Fruit fly (Drosophila melanogaster) whole organism, prepupa: ENCODE data around the gene mTerf3.

Source experiments
- Blimp-1 ChIP-seq: fragments of 200-800 bp; sonication (Bioruptor generic); optimal IDR thresholded peaks from 3 replicates; lab custom pipeline; 2017; ENCODE audit warnings: missing biosample characterization, missing genetic modification characterization, mild to moderate bottlenecking, moderate library complexity, missing genetic modification reagents
- CG10631 ChIP-seq: fragments of 200-800 bp; sonication (Bioruptor generic); optimal IDR thresholded peaks from 2 replicates; lab custom pipeline; 2016; ENCODE audit warnings: missing biosample characterization, missing genetic modification characterization
- CG11294 ChIP-seq: fragments of 200-800 bp; sonication (Bioruptor generic); IDR thresholded peaks from 2 replicates; pipeline ENCODE4 v1.3.6; 2022; ENCODE audit warnings: missing biosample characterization, missing genetic modification characterization
- CG11762 ChIP-seq: fragments of 200-800 bp; sonication (Bioruptor generic); optimal IDR thresholded peaks from 3 replicates; lab custom pipeline; 2016; ENCODE audit warnings: missing biosample characterization, missing genetic modification characterization; ENCODE audit not compliant: insufficient read depth
- CG11902 ChIP-seq: fragments of 200-800 bp; sonication (Bioruptor generic); optimal IDR thresholded peaks from 3 replicates; lab custom pipeline; 2016; ENCODE audit warnings: missing biosample characterization, missing genetic modification characterization
- CG1621 ChIP-seq: fragments of 200-800 bp; sonication (Bioruptor generic); optimal IDR thresholded peaks from 3 replicates; lab custom pipeline; 2018; ENCODE audit warnings: missing biosample characterization, mild to moderate bottlenecking, missing genetic modification characterization
- CG16779 ChIP-seq: fragments of 200-800 bp; sonication (Bioruptor generic); optimal IDR thresholded peaks from 3 replicates; lab custom pipeline; 2017; ENCODE audit warnings: missing biosample characterization, mild to moderate bottlenecking, missing genetic modification characterization
- CG3032 ChIP-seq: fragments of 200-800 bp; optimal IDR thresholded peaks from 2 replicates; lab custom pipeline; 2019; ENCODE audit warnings: missing biosample characterization, mild to moderate bottlenecking, missing genetic modification characterization, moderate library complexity
- CG32006 ChIP-seq: fragments of 200-800 bp; sonication (Bioruptor generic); optimal IDR thresholded peaks from 3 replicates; lab custom pipeline; 2017; ENCODE audit warnings: missing biosample characterization, mild to moderate bottlenecking, missing genetic modification characterization
- CG34406 ChIP-seq: fragments of 200-800 bp; sonication (Bioruptor generic); optimal IDR thresholded peaks from 3 replicates; lab custom pipeline; 2016; ENCODE audit warnings: missing biosample characterization, missing genetic modification characterization
- CG3919 ChIP-seq: fragments of 200-800 bp; sonication (Bioruptor generic); optimal IDR thresholded peaks from 3 replicates; lab custom pipeline; 2016; ENCODE audit warnings: missing biosample characterization, missing genetic modification characterization
- CG4318 ChIP-seq: fragments of 200-800 bp; sonication (Bioruptor generic); optimal IDR thresholded peaks from 3 replicates; lab custom pipeline; 2017; ENCODE audit warnings: missing biosample characterization, mild to moderate bottlenecking, missing genetic modification characterization
- CG6163 ChIP-seq: fragments of 200-800 bp; sonication (Bioruptor generic); IDR thresholded peaks from 3 replicates; pipeline ENCODE4 v1.3.6; 2022; ENCODE audit warnings: missing biosample characterization, missing genetic modification characterization
- CG6276 ChIP-seq: fragments of 200-800 bp; sonication (Bioruptor generic); optimal IDR thresholded peaks from 2 replicates; lab custom pipeline; 2017; ENCODE audit warnings: missing biosample characterization, mild to moderate bottlenecking, missing genetic modification characterization
- CG6792 ChIP-seq: fragments of 200-800 bp; sonication (Bioruptor generic); optimal IDR thresholded peaks from 3 replicates; lab custom pipeline; 2016; ENCODE audit warnings: missing biosample characterization, missing genetic modification characterization
- CG7368 ChIP-seq: fragments of 200-800 bp; sonication (Bioruptor generic); optimal IDR thresholded peaks from 3 replicates; lab custom pipeline; 2016; ENCODE audit warnings: missing biosample characterization, missing genetic modification characterization
- CG8119 ChIP-seq: fragments of 200-800 bp; sonication (Bioruptor generic); IDR thresholded peaks from 3 replicates; pipeline ENCODE4 v1.3.6; 2022; ENCODE audit warnings: missing biosample characterization, missing genetic modification characterization
- CG8632 ChIP-seq: fragments of 200-800 bp; sonication (Bioruptor generic); optimal IDR thresholded peaks from 3 replicates; lab custom pipeline; 2016; ENCODE audit warnings: missing biosample characterization, missing genetic modification characterization
- Eip75B ChIP-seq: fragments of 200-800 bp; sonication (Bioruptor generic); optimal IDR thresholded peaks from 3 replicates; lab custom pipeline; 2016; ENCODE audit warnings: missing biosample characterization, missing genetic modification characterization
- Eip78C ChIP-seq: fragments of 200-800 bp; sonication (Bioruptor generic); peaks from one replicate; lab custom pipeline; 2016; ENCODE audit warnings: missing biosample characterization, missing genetic modification characterization
- Ets21C ChIP-seq: fragments of 200-800 bp; sonication (Bioruptor generic); optimal IDR thresholded peaks from 3 replicates; lab custom pipeline; 2016; ENCODE audit warnings: missing biosample characterization, missing genetic modification characterization
- Ets96B ChIP-seq: fragments of 200-800 bp; optimal IDR thresholded peaks from 2 replicates; lab custom pipeline; 2019; ENCODE audit warnings: missing biosample characterization, mild to moderate bottlenecking, missing genetic modification characterization, moderate library complexity
- Gug ChIP-seq: fragments of 200-800 bp; sonication (Bioruptor generic); IDR thresholded peaks from 2 replicates; pipeline ENCODE4 v1.3.6; 2022; ENCODE audit warnings: missing biosample characterization, missing genetic modification characterization
- Hr38 ChIP-seq: sonication (Bioruptor generic); optimal IDR thresholded peaks from 2 replicates; lab custom pipeline; 2016; ENCODE audit warnings: missing biosample characterization, missing genetic modification characterization
- Hr39 ChIP-seq: fragments of 200-800 bp; sonication (Bioruptor generic); optimal IDR thresholded peaks from 2 replicates; lab custom pipeline; 2016; ENCODE audit warnings: missing biosample characterization, missing genetic modification characterization
- Lpt ChIP-seq: fragments of 200-800 bp; sonication (Bioruptor generic); optimal IDR thresholded peaks from 3 replicates; lab custom pipeline; 2016; ENCODE audit warnings: missing biosample characterization, missing genetic modification characterization
- Met ChIP-seq: fragments of 200-800 bp; sonication (Bioruptor generic); optimal IDR thresholded peaks from 3 replicates; lab custom pipeline; 2016; ENCODE audit warnings: missing biosample characterization, missing genetic modification characterization
- OdsH ChIP-seq: fragments of 200-800 bp; sonication (Bioruptor generic); optimal IDR thresholded peaks from 3 replicates; lab custom pipeline; 2016; ENCODE audit warnings: missing biosample characterization, missing genetic modification characterization
- Smox ChIP-seq: fragments of 200-800 bp; sonication (Bioruptor generic); optimal IDR thresholded peaks from 3 replicates; lab custom pipeline; 2016; ENCODE audit warnings: missing biosample characterization, missing genetic modification characterization
- Sox102F ChIP-seq: fragments of 200-800 bp; sonication (Bioruptor generic); optimal IDR thresholded peaks from 2 replicates; lab custom pipeline; 2016; ENCODE audit warnings: missing biosample characterization, mild to moderate bottlenecking, missing genetic modification characterization
- cyc ChIP-seq: fragments of 200-800 bp; sonication (Bioruptor generic); optimal IDR thresholded peaks from 3 replicates; lab custom pipeline; 2016; ENCODE audit warnings: missing biosample characterization, missing genetic modification characterization
- dac ChIP-seq: fragments of 200-800 bp; sonication (Bioruptor generic); optimal IDR thresholded peaks from 2 replicates; lab custom pipeline; 2017; ENCODE audit warnings: missing biosample characterization, mild to moderate bottlenecking, missing genetic modification characterization
- dsx ChIP-seq: fragments of 200-800 bp; optimal IDR thresholded peaks from 3 replicates; lab custom pipeline; 2019; ENCODE audit warnings: missing biosample characterization, mild to moderate bottlenecking, missing genetic modification characterization, moderate library complexity; ENCODE audit not compliant: poor library complexity, severe bottlenecking
- eg ChIP-seq: fragments of 200-800 bp; sonication (Bioruptor generic); IDR thresholded peaks from 3 replicates; pipeline ENCODE4 v1.3.6; 2022; ENCODE audit warnings: missing biosample characterization, missing genetic modification characterization
- fkh ChIP-seq: fragments of 200-800 bp; sonication (Bioruptor generic); optimal IDR thresholded peaks from 3 replicates; lab custom pipeline; 2017; ENCODE audit warnings: missing biosample characterization, mild to moderate bottlenecking, missing genetic modification characterization, moderate library complexity
- net ChIP-seq: fragments of 200-800 bp; sonication (Bioruptor generic); optimal IDR thresholded peaks from 3 replicates; lab custom pipeline; 2016; ENCODE audit warnings: missing biosample characterization, missing genetic modification characterization
- pdm3 ChIP-seq: fragments of 200-800 bp; sonication (Bioruptor generic); optimal IDR thresholded peaks from 3 replicates; lab custom pipeline; 2016; ENCODE audit warnings: missing biosample characterization, missing genetic modification characterization
- spab ChIP-seq: fragments of 200-800 bp; sonication (Bioruptor generic); optimal IDR thresholded peaks from 2 replicates; lab custom pipeline; 2017; ENCODE audit warnings: missing biosample characterization, mild to moderate bottlenecking, missing genetic modification characterization, missing genetic modification reagents
- ss ChIP-seq, 2 experiments: fragments of 200-800 bp; sonication (Bioruptor generic); optimal IDR thresholded peaks; 2 replicates in 1 of 2; 3 replicates in 1 of 2; lab custom pipeline; 2017 to 2018; ENCODE audit warnings: mild to moderate bottlenecking in 2 of 2, missing biosample characterization in 2 of 2, missing genetic modification characterization in 2 of 2, moderate library complexity in 1 of 2
- svp ChIP-seq: fragments of 200-800 bp; sonication (Bioruptor generic); peaks from one replicate; lab custom pipeline; 2016; ENCODE audit warnings: missing biosample characterization, missing genetic modification characterization
- topi ChIP-seq: fragments of 200-800 bp; sonication (Bioruptor generic); optimal IDR thresholded peaks from 3 replicates; lab custom pipeline; 2016; ENCODE audit warnings: missing biosample characterization, missing genetic modification characterization
- vri ChIP-seq: fragments of 200-800 bp; sonication (Bioruptor generic); optimal IDR thresholded peaks from 3 replicates; lab custom pipeline; 2016; ENCODE audit warnings: missing biosample characterization, mild to moderate bottlenecking, missing genetic modification characterization

The mTerf3 gene

dm6 chr3L:20474789-20475208, 45.8 kb downstream of the mTerf3 start (continued):
- TF ChIP-seq Met, result peak; percentile 84
- peak; percentile 96 for TF ChIP-seq Eip78C (GFP tag; lab: Kevin White, UChicago)
- TF ChIP-seq CG6792 (GFP tag; lab: Kevin White, UChicago), result peak; percentile 85
- peak; percentile 91 for TF ChIP-seq cyc (GFP tag; lab: Kevin White, UChicago)
- TF ChIP-seq CG3919, result peak; percentile 93
- peak; percentile 89 for TF ChIP-seq CG32006 (GFP tag; lab: Kevin White, UChicago)
- peak; percentile 91 for TF ChIP-seq svp (GFP tag; lab: Kevin White, UChicago)
- TF ChIP-seq CG11902 (GFP tag; lab: Kevin White, UChicago), result peak; percentile 72
- TF ChIP-seq CG8632 (GFP tag; lab: Kevin White, UChicago), result peak; percentile 79
- peak; percentile 80 for TF ChIP-seq CG3032 (tag; lab: Kevin White, UChicago)
- TF ChIP-seq CG7368 (GFP tag; lab: Kevin White, UChicago), result peak; percentile 87
- peak; percentile 67 for TF ChIP-seq CG1621 (tag; lab: Kevin White, UChicago)
- peak; percentile 54 for TF ChIP-seq Hr38 (GFP tag; lab: Kevin White, UChicago)
- TF ChIP-seq Hr39 (GFP tag; lab: Kevin White, UChicago), result peak; percentile 86
- peak; percentile 86 for TF ChIP-seq Lpt (GFP tag; lab: Kevin White, UChicago)
- peak; percentile 87 for TF ChIP-seq Sox102F (GFP tag; lab: Kevin White, UChicago)
- TF ChIP-seq Smox (GFP tag; lab: Kevin White, UChicago), result peak; percentile 87
- peak; percentile 74 for TF ChIP-seq vri
- peak; percentile 85 for TF ChIP-seq CG4318 (GFP tag; lab: Kevin White, UChicago)
- peak; percentile 65 for TF ChIP-seq dac (GFP tag; lab: Kevin White, UChicago)
- TF ChIP-seq Eip75B (GFP tag; lab: Kevin White, UChicago), result peak; percentile 80
- TF ChIP-seq pdm3 (GFP tag; lab: Kevin White, UChicago), result peak; percentile 88
- TF ChIP-seq topi (GFP tag; lab: Kevin White, UChicago), result peak; percentile 82
- peak; percentile 88 for TF ChIP-seq CG34406 (GFP tag; lab: Kevin White, UChicago)
- peak; percentile 79 for TF ChIP-seq CG11762 (GFP tag; lab: Kevin White, UChicago)
- peak; percentile 63 for TF ChIP-seq Blimp-1
- TF ChIP-seq Ets96B (tag; lab: Kevin White, UChicago), result peak; percentile 81
- TF ChIP-seq net, result peak; percentile 92
- TF ChIP-seq spab (GFP tag; lab: Kevin White, UChicago), result peak; percentile 60
- no peak for TF ChIP-seq CG6163 (GFP tag; lab: Robert Waterston, UW)
- TF ChIP-seq eg, result no peak
- TF ChIP-seq, all 60 proteins: peak for 54

DNA sequence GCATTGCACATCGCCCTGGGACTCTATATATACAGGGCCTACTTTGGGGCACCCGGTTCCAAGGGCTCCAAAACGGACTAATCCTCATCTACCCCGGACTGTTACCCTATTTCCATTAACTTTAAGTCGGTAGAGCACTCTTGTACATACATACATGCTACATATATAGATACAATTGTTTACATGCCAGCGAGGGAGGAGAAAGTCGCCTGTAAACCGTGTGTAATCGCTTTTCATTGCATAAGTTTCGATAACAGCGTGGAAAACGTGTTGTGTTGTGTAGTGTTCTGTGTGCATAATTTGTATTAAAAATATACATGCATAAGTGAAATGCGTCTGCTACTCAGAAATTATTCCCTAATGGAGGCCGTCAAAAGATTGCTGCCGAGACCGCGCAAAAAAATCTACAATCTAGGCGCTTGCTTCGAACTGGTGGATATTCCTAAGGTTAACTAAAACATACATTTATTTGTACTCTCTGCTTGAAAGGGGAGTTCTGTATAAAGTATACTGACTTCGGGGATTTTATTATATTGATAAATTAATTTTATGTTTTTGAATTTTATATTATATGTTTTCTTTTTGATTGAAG, 46.3 kb downstream of the mTerf3 start, which contains the start of gene isoQC:
TSS of gene isoQC (plus strand) at position 270 of the 592 bp plus-strand sequence.
- no peak for TF ChIP-seq CG11294
- no peak for TF ChIP-seq CG3919
- TF ChIP-seq dsx (GFP tag; lab: Kevin White, UChicago), result no peak
- no peak for TF ChIP-seq CG16779 (tag; lab: Kevin White, UChicago)
- TF ChIP-seq vri, result peak; percentile 52
- no peak for TF ChIP-seq CG8119 (GFP tag; lab: Robert Waterston, UW)

- peak; percentile 84 for TF ChIP-seq CG3032 (tag; lab: Kevin White, UChicago)
- TF ChIP-seq eg, result peak; percentile 90
- peak; percentile 46 for TF ChIP-seq Blimp-1
- no peak for TF ChIP-seq Hr38 (GFP tag; lab: Kevin White, UChicago)
- TF ChIP-seq CG11294, result peak; percentile 53
- TF ChIP-seq CG7368 (GFP tag; lab: Kevin White, UChicago), result peak; percentile 61
- peak; percentile 80 for TF ChIP-seq CG34406 (GFP tag; lab: Kevin White, UChicago)
- peak; percentile 28 for TF ChIP-seq spab (GFP tag; lab: Kevin White, UChicago)
- TF ChIP-seq CG6276 (GFP tag; lab: Kevin White, UChicago), result peak; percentile 56
- peak; percentile 57 for TF ChIP-seq net
- peak; percentile 80 for TF ChIP-seq CG32006 (GFP tag; lab: Kevin White, UChicago)
- peak; percentile 78 for TF ChIP-seq Eip78C (GFP tag; lab: Kevin White, UChicago)
- TF ChIP-seq Gug, result peak; percentile 71
- TF ChIP-seq topi (GFP tag; lab: Kevin White, UChicago), result peak; percentile 16
- peak; percentile 38 to 64 for TF ChIP-seq ss (GFP tag; optimal IDR thresholded peaks at IDR 0.05; lab: Kevin White, UChicago)
- TF ChIP-seq CG10631 (GFP tag; lab: Kevin White, UChicago), result peak; percentile 79
- peak; percentile 71 for TF ChIP-seq OdsH (GFP tag; lab: Kevin White, UChicago)
- TF ChIP-seq fkh (GFP tag; lab: Kevin White, UChicago), result peak; percentile 61
- TF ChIP-seq Sox102F (GFP tag; lab: Kevin White, UChicago), result peak; percentile 47
- TF ChIP-seq vri, result peak; percentile 65
- peak; percentile 62 for TF ChIP-seq pdm3 (GFP tag; lab: Kevin White, UChicago)
- peak; percentile 50 for TF ChIP-seq Smox (GFP tag; lab: Kevin White, UChicago)
- TF ChIP-seq Eip75B (GFP tag; lab: Kevin White, UChicago), result peak; percentile 45
- peak; percentile 47 for TF ChIP-seq Met
- no peak for TF ChIP-seq Lpt (GFP tag; lab: Kevin White, UChicago)
- peak; percentile 34 for TF ChIP-seq Ets21C (GFP tag; lab: Kevin White, UChicago)
- peak; percentile 58 for TF ChIP-seq CG11902 (GFP tag; lab: Kevin White, UChicago)
These were observed 47.4 kb downstream of the mTerf3 start, which contains the start of the genes CG32428 and CG5969 for dm6 chr3L:20473021-20473799. CG32428 (minus strand) TSS chr3L:20473723. CG5969 (plus strand) TSS chr3L:20473783.
